Worm (Caenorhabditis elegans) whole organism, young adult: ENCODE data around the gene viro-2.

Experiments
- B0261.1 ChIP-seq: sonication (generic microtip); optimal IDR thresholded peaks from 2 replicates; lab custom pipeline; 2016; ENCODE audit warnings: mild to moderate bottlenecking, missing genetic modification characterization, moderate library complexity, missing compliant biosample characterization
- C06A6.2 ChIP-seq: fragments of 200-800 bp; sonication (Bioruptor generic); conservative IDR thresholded peaks from 2 replicates; pipeline ENCODE4 v1.3.6; 2022; ENCODE audit warnings: missing genetic modification characterization, missing compliant biosample characterization
- C17E4.6 ChIP-seq: fragments of 200-800 bp; sonication (Bioruptor generic); IDR thresholded peaks from 2 replicates; pipeline ENCODE4 v1.3.6; 2022; ENCODE audit warnings: missing genetic modification reagents, missing genetic modification characterization, missing compliant biosample characterization
- F10E7.11 ChIP-seq: sonication (generic microtip); optimal IDR thresholded peaks from 2 replicates; lab custom pipeline; 2017; ENCODE audit warnings: mild to moderate bottlenecking, missing genetic modification characterization, moderate library complexity, missing compliant biosample characterization
- F22D6.2 ChIP-seq: sonication (generic microtip); optimal IDR thresholded peaks from 2 replicates; lab custom pipeline; 2016; ENCODE audit warnings: mild to moderate bottlenecking, missing genetic modification characterization, missing compliant biosample characterization
- F33H1.4 ChIP-seq: fragments of 200-800 bp; sonication (Bioruptor generic); IDR thresholded peaks from 2 replicates; pipeline ENCODE4 v1.3.6; 2022; ENCODE audit warnings: missing genetic modification reagents, missing genetic modification characterization, missing compliant biosample characterization
- F49E8.2 ChIP-seq: sonication (generic microtip); optimal IDR thresholded peaks from 3 replicates; lab custom pipeline; 2017; ENCODE audit warnings: missing genetic modification characterization, mild to moderate bottlenecking, missing compliant biosample characterization, antibody characterized with exemption, moderate library complexity; ENCODE audit not compliant: insufficient read depth
- F55B11.4 ChIP-seq: sonication (generic microtip); optimal IDR thresholded peaks from 2 replicates; lab custom pipeline; 2016; ENCODE audit warnings: missing compliant biosample characterization, missing genetic modification characterization, borderline replicate concordance; ENCODE audit not compliant: insufficient read depth
- F57C9.4 ChIP-seq: sonication (generic microtip); optimal IDR thresholded peaks from 2 replicates; lab custom pipeline; 2017; ENCODE audit warnings: mild to moderate bottlenecking, missing genetic modification characterization, missing compliant biosample characterization
- K12H6.12 ChIP-seq: fragments of 200-800 bp; sonication (Bioruptor generic); optimal IDR thresholded peaks from 2 replicates; lab custom pipeline; 2018; ENCODE audit warnings: mild to moderate bottlenecking, missing genetic modification characterization, missing compliant biosample characterization
- T07F8.4 ChIP-seq: sonication (generic microtip); optimal IDR thresholded peaks from 2 replicates; lab custom pipeline; 2016; ENCODE audit warnings: mild to moderate bottlenecking, missing genetic modification characterization, moderate library complexity, missing compliant biosample characterization
- T26A5.8 ChIP-seq: sonication (generic microtip); optimal IDR thresholded peaks from 2 replicates; lab custom pipeline; 2016; ENCODE audit warnings: missing genetic modification characterization, missing compliant biosample characterization
- Y56A3A.18 ChIP-seq: fragments of 200-800 bp; sonication (Bioruptor generic); IDR thresholded peaks from 2 replicates; pipeline ENCODE4 v1.3.6; 2022; ENCODE audit warnings: missing genetic modification reagents, missing genetic modification characterization, missing compliant biosample characterization
- Y95B8A.8 ChIP-seq: fragments of 200-800 bp; sonication (Bioruptor generic); IDR thresholded peaks from 2 replicates; pipeline ENCODE4 v1.3.6; 2022; ENCODE audit warnings: missing genetic modification reagents, missing genetic modification characterization, missing compliant biosample characterization
- akir-1 ChIP-seq: fragments of 200-800 bp; sonication (Bioruptor generic); optimal IDR thresholded peaks from 2 replicates; lab custom pipeline; 2018; ENCODE audit warnings: mild to moderate bottlenecking, missing genetic modification characterization, moderate library complexity, missing compliant biosample characterization
- aptf-2 ChIP-seq: fragments of 200-800 bp; sonication (Bioruptor generic); conservative IDR thresholded peaks from 2 replicates; pipeline ENCODE4 v1.3.6; 2022; ENCODE audit warnings: missing genetic modification reagents, missing genetic modification characterization, missing compliant biosample characterization
- athp-1 ChIP-seq: sonication (generic microtip); optimal IDR thresholded peaks from 2 replicates; lab custom pipeline; 2017; ENCODE audit warnings: mild to moderate bottlenecking, missing genetic modification characterization, missing compliant biosample characterization
- attf-6 ChIP-seq: fragments of 200-800 bp; sonication (Bioruptor generic); IDR thresholded peaks from 2 replicates; pipeline ENCODE4 v1.3.6; 2022; ENCODE audit warnings: missing genetic modification reagents, missing genetic modification characterization, missing compliant biosample characterization
- bed-2 ChIP-seq: fragments of 200-800 bp; sonication (Bioruptor generic); IDR thresholded peaks from 2 replicates; pipeline ENCODE4 v1.3.6; 2022; ENCODE audit warnings: missing genetic modification reagents, missing genetic modification characterization, missing compliant biosample characterization
- ceh-58 ChIP-seq: fragments of 200-800 bp; sonication (Bioruptor generic); IDR thresholded peaks from 2 replicates; pipeline ENCODE4 v1.3.6; 2022; ENCODE audit warnings: missing genetic modification characterization, missing compliant biosample characterization
- ceh-79 ChIP-seq: sonication (generic microtip); optimal IDR thresholded peaks from 2 replicates; lab custom pipeline; 2017; ENCODE audit warnings: mild to moderate bottlenecking, missing genetic modification characterization, missing compliant biosample characterization
- die-1 ChIP-seq: sonication (generic microtip); optimal IDR thresholded peaks from 2 replicates; lab custom pipeline; 2016; ENCODE audit warnings: missing genotype, mild to moderate bottlenecking, missing genetic modification characterization, missing compliant biosample characterization
- efl-1 ChIP-seq: fragments of 150-350 bp; optimal IDR thresholded peaks from 2 replicates; lab custom pipeline; 2014; ENCODE audit warnings: missing biosample characterization, missing genetic modification reagents, missing genetic modification characterization
- egl-18 ChIP-seq: fragments of 200-800 bp; sonication (Bioruptor generic); IDR thresholded peaks from 2 replicates; pipeline ENCODE4 v1.3.6; 2022; ENCODE audit warnings: missing genetic modification reagents, missing genetic modification characterization, missing compliant biosample characterization
- gei-17 ChIP-seq: fragments of 200-800 bp; sonication (Bioruptor generic); optimal IDR thresholded peaks from 2 replicates; lab custom pipeline; 2018; ENCODE audit warnings: mild to moderate bottlenecking, missing genetic modification characterization, missing compliant biosample characterization
- lag-1 ChIP-seq: fragments of 200-800 bp; sonication (Bioruptor generic); IDR thresholded peaks from 2 replicates; pipeline ENCODE4 v1.3.6; 2022; ENCODE audit warnings: missing genetic modification reagents, missing genetic modification characterization, missing compliant biosample characterization
- let-607 ChIP-seq, 2 experiments: fragments of 200-800 bp in 1 of 2; sonication (Bioruptor generic) in 1 of 2; sonication (generic microtip) in 1 of 2; optimal IDR thresholded peaks; 2 replicates each; lab custom pipeline; 2016 to 2018; ENCODE audit warnings: mild to moderate bottlenecking in 2 of 2, missing compliant biosample characterization in 2 of 2, missing genetic modification characterization in 2 of 2, moderate library complexity in 2 of 2, missing genotype in 1 of 2
- lin-26 ChIP-seq: fragments of 200-800 bp; sonication (Bioruptor generic); IDR thresholded peaks from 2 replicates; pipeline ENCODE4 v1.3.6; 2022; ENCODE audit warnings: missing genetic modification reagents, missing genetic modification characterization, missing compliant biosample characterization
- lsy-27 ChIP-seq: sonication (generic microtip); optimal IDR thresholded peaks from 2 replicates; lab custom pipeline; 2017; ENCODE audit warnings: missing genetic modification characterization, mild to moderate bottlenecking, missing compliant biosample characterization, antibody characterized with exemption, missing genotype, borderline replicate concordance; ENCODE audit not compliant: insufficient read depth
- madf-10 ChIP-seq: sonication (generic microtip); optimal IDR thresholded peaks from 2 replicates; lab custom pipeline; 2016; ENCODE audit warnings: mild to moderate bottlenecking, missing genetic modification characterization, missing compliant biosample characterization
- madf-8 ChIP-seq: fragments of 200-800 bp; sonication (Bioruptor generic); conservative IDR thresholded peaks from 2 replicates; pipeline ENCODE4 v1.3.6; 2022; ENCODE audit warnings: missing genetic modification reagents, missing genetic modification characterization, missing compliant biosample characterization
- mcd-1 ChIP-seq: fragments of 200-800 bp; sonication (Bioruptor generic); IDR thresholded peaks from 2 replicates; pipeline ENCODE4 v1.3.6; 2022; ENCODE audit warnings: missing genetic modification reagents, missing genetic modification characterization, missing compliant biosample characterization
- nhr-27 ChIP-seq: fragments of 200-800 bp; sonication (Bioruptor generic); optimal IDR thresholded peaks from 2 replicates; lab custom pipeline; 2018; ENCODE audit warnings: mild to moderate bottlenecking, missing genetic modification characterization, moderate library complexity, missing compliant biosample characterization
- rec-8 ChIP-seq, 2 experiments: sonication (generic microtip); optimal IDR thresholded peaks; 2 replicates each; lab custom pipeline; 2016; ENCODE audit warnings: mild to moderate bottlenecking in 2 of 2, missing genetic modification characterization in 2 of 2, missing genetic modification reagents in 2 of 2, missing genotype in 2 of 2, missing biosample characterization in 1 of 2, missing compliant biosample characterization in 1 of 2, moderate library complexity in 1 of 2
- rpc-1 ChIP-seq, 2 experiments: fragments of 150-350 bp in 1 of 2; sonication (generic microtip) in 1 of 2; optimal IDR thresholded peaks; 2 replicates each; lab custom pipeline; 2014 to 2018; ENCODE audit warnings: missing biosample characterization in 1 of 2, missing genetic modification characterization in 1 of 2, missing genetic modification reagents in 1 of 2, missing genotype in 1 of 2
- sdz-38 ChIP-seq: sonication (generic microtip); optimal IDR thresholded peaks from 2 replicates; lab custom pipeline; 2016; ENCODE audit warnings: missing genotype, missing genetic modification characterization, missing compliant biosample characterization
- snpc-1.1 ChIP-seq: sonication (generic microtip); optimal IDR thresholded peaks from 2 replicates; lab custom pipeline; 2017; ENCODE audit warnings: missing genetic modification characterization, mild to moderate bottlenecking, missing compliant biosample characterization, antibody characterized with exemption, moderate library complexity, missing genotype, missing genetic modification reagents; ENCODE audit not compliant: insufficient read depth
- snpc-3.4 ChIP-seq: sonication (generic microtip); optimal IDR thresholded peaks from 2 replicates; lab custom pipeline; 2017; ENCODE audit warnings: missing genetic modification characterization, mild to moderate bottlenecking, missing compliant biosample characterization, antibody characterized with exemption, moderate library complexity, missing genotype, missing genetic modification reagents
- snpc-4 ChIP-seq, 5 experiments: fragments of 150-350 bp in 1 of 5; sonication (generic microtip) in 4 of 5; optimal IDR thresholded peaks; 2 replicates each; lab custom pipeline; 2014 to 2018; ENCODE audit warnings: missing genetic modification characterization in 5 of 5, missing biosample characterization in 3 of 5, antibody characterized with exemption in 2 of 5, mild to moderate bottlenecking in 2 of 5, missing compliant biosample characterization in 2 of 5, missing genotype in 2 of 5, moderate library complexity in 2 of 5, missing genetic modification reagents in 1 of 5
- tbp1 ChIP-seq: fragments of 200-800 bp; sonication (Bioruptor generic); optimal IDR thresholded peaks from 2 replicates; lab custom pipeline; 2018; ENCODE audit warnings: mild to moderate bottlenecking, missing genetic modification characterization, missing compliant biosample characterization
- tlf-1 ChIP-seq: fragments of 200-800 bp; sonication (Bioruptor generic); optimal IDR thresholded peaks from 2 replicates; lab custom pipeline; 2018; ENCODE audit warnings: mild to moderate bottlenecking, missing genetic modification characterization, missing compliant biosample characterization
- unc-130 ChIP-seq: sonication (generic microtip); optimal IDR thresholded peaks from 2 replicates; lab custom pipeline; 2016; ENCODE audit warnings: missing genetic modification reagents, missing genetic modification characterization, missing compliant biosample characterization
- unc-62 ChIP-seq: fragments of 150-350 bp; optimal IDR thresholded peaks from 2 replicates; lab custom pipeline; 2014; ENCODE audit warnings: missing biosample characterization, missing genetic modification reagents, missing genetic modification characterization
- zfh-2 ChIP-seq: fragments of 200-800 bp; sonication (Bioruptor generic); conservative IDR thresholded peaks from 2 replicates; pipeline ENCODE4 v1.3.6; 2022; ENCODE audit warnings: missing genetic modification reagents, missing genetic modification characterization, missing compliant biosample characterization
- ztf-28 ChIP-seq: fragments of 200-800 bp; sonication (Bioruptor generic); IDR thresholded peaks from 2 replicates; pipeline ENCODE4 v1.3.6; 2022; ENCODE audit warnings: missing genetic modification reagents, missing genetic modification characterization, missing compliant biosample characterization
- ztf-3 ChIP-seq: fragments of 200-800 bp; sonication (Bioruptor generic); optimal IDR thresholded peaks from 2 replicates; lab custom pipeline; 2018; ENCODE audit warnings: mild to moderate bottlenecking, missing genetic modification characterization, missing compliant biosample characterization

The viro-2 gene

ce11 chrIII:7087691-7088323, 40.9 kb upstream of the viro-2 start, which contains the start of gene fubl-2 (continued):
- TF ChIP-seq snpc-4 (GFP tag; optimal IDR thresholded peaks at IDR 0.05; lab: Kevin White, UChicago), result no peak
- peak in 1 of 4 experiments; percentile 25 for TF ChIP-seq snpc-4 (tag; optimal IDR thresholded peaks at IDR 0.05; lab: Kevin White, UChicago)
- TF ChIP-seq let-607 (tag; optimal IDR thresholded peaks at IDR 0.05; lab: Kevin White, UChicago), result peak in 1 of 2 experiments; percentile 14
- no peak for TF ChIP-seq tbp1 (GFP tag; lab: Kevin White, UChicago)
- TF ChIP-seq lin-26 (GFP tag; lab: Robert Waterston, UW), result no peak
- no peak for TF ChIP-seq ztf-3 (GFP tag; lab: Kevin White, UChicago)
- TF ChIP-seq akir-1 (GFP tag; lab: Kevin White, UChicago), result no peak
- no peak for TF ChIP-seq Y95B8A.8 (GFP tag; lab: Robert Waterston, UW)
- TF ChIP-seq F33H1.4 (GFP tag; lab: Robert Waterston, UW), result peak; percentile 60
- no peak for TF ChIP-seq C17E4.6 (GFP tag; lab: Robert Waterston, UW)
- TF ChIP-seq sdz-38, result no peak
- peak; percentile 29 for TF ChIP-seq madf-10 (tag; lab: Kevin White, UChicago)
- TF ChIP-seq bed-2 (GFP tag; lab: Robert Waterston, UW), result no peak
- peak; percentile 45 for TF ChIP-seq snpc-3.4
- TF ChIP-seq rec-8 (tag; optimal IDR thresholded peaks at IDR 0.05; lab: Kevin White, UChicago), result peak in 1 of 2 experiments; percentile 26
- no peak for TF ChIP-seq attf-6
- TF ChIP-seq die-1 (tag; lab: Kevin White, UChicago), result no peak
- TF ChIP-seq F55B11.4 (tag; lab: Kevin White, UChicago), result no peak
- no peak for TF ChIP-seq T26A5.8 (tag; lab: Kevin White, UChicago)
- TF ChIP-seq F22D6.2 (tag; lab: Kevin White, UChicago), result no peak
- TF ChIP-seq gei-17 (GFP tag; lab: Kevin White, UChicago), result no peak
- no peak for TF ChIP-seq mcd-1 (GFP tag; lab: Robert Waterston, UW)
- TF ChIP-seq madf-8 (GFP tag; lab: Robert Waterston, UW), result no peak
- no peak for TF ChIP-seq egl-18 (GFP tag; lab: Robert Waterston, UW)
- no peak for TF ChIP-seq T07F8.4 (tag; lab: Kevin White, UChicago)
- no peak for TF ChIP-seq athp-1 (tag; lab: Kevin White, UChicago)
- TF ChIP-seq lsy-27 (tag; lab: Kevin White, UChicago), result no peak
- no peak for TF ChIP-seq ceh-79 (tag; lab: Kevin White, UChicago)
- 0 out of 2 replicates have a peak, but pooled peaks have one; percentile 63 for TF ChIP-seq aptf-2 (GFP tag; lab: Robert Waterston, UW)
- no peak for TF ChIP-seq unc-62 (GFP tag; lab: Kevin White, UChicago)
- no peak for TF ChIP-seq B0261.1
- TF ChIP-seq K12H6.12 (tag; lab: Kevin White, UChicago), result no peak
- no peak for TF ChIP-seq lag-1
- TF ChIP-seq efl-1 (GFP tag; lab: Kevin White, UChicago), result no peak
- no peak for TF ChIP-seq C06A6.2 (GFP tag; lab: Robert Waterston, UW)
- TF ChIP-seq ceh-58, result no peak
- no peak for TF ChIP-seq zfh-2
- TF ChIP-seq tlf-1 (GFP tag; lab: Kevin White, UChicago), result no peak
- no peak for TF ChIP-seq nhr-27 (tag; lab: Kevin White, UChicago)
- TF ChIP-seq ztf-28 (GFP tag; lab: Robert Waterston, UW), result no peak
- TF ChIP-seq F49E8.2, result no peak
- no peak for TF ChIP-seq F10E7.11
- TF ChIP-seq snpc-1.1, result peak; percentile 28
- TF ChIP-seq rpc-1 (optimal IDR thresholded peaks at IDR 0.05; lab: Kevin White, UChicago), result no peak
- TF ChIP-seq rpc-1 (tag; optimal IDR thresholded peaks at IDR 0.05; lab: Kevin White, UChicago), result no peak
- TF ChIP-seq F57C9.4, result no peak
- peak; percentile 49 for TF ChIP-seq unc-130 (GFP tag; lab: Kevin White, UChicago)
- no peak for TF ChIP-seq Y56A3A.18
